Fruit fly (Drosophila melanogaster): ENCODE measurements around the gene CG8563.

The CG8563 gene

dm6 chr3L:7390442-7390841, at the start of gene CG8563:
CG8563 (plus strand) TSS chr3L:7390742.
- no peak for TF ChIP-seq Mio (GFP tag; optimal IDR thresholded peaks at IDR 0.05)
- no peak for TF ChIP-seq CrebA (GFP tag; optimal IDR thresholded peaks at IDR 0.05; ENCODE audit: borderline replicate concordance)
- TF ChIP-seq CG9705 (GFP tag; optimal IDR thresholded peaks at IDR 0.05), result no peak
- TF ChIP-seq brk (GFP tag; optimal IDR thresholded peaks at IDR 0.05), result no peak
- TF ChIP-seq GATAd (GFP tag; optimal IDR thresholded peaks at IDR 0.05), result no peak
- no peak for TF ChIP-seq Hnf4 (GFP tag; optimal IDR thresholded peaks at IDR 0.05)
- no peak for TF ChIP-seq dsf (GFP tag; optimal IDR thresholded peaks at IDR 0.05; ENCODE audit: borderline replicate concordance)
- TF ChIP-seq Jra (GFP tag; optimal IDR thresholded peaks at IDR 0.05), result no peak
- no peak for TF ChIP-seq Vsx2 (GFP tag; optimal IDR thresholded peaks at IDR 0.05; ENCODE audit: partially characterized antibody)
- no peak for TF ChIP-seq Rel (GFP tag; optimal IDR thresholded peaks at IDR 0.05)
- no peak for TF ChIP-seq Rel (tag; optimal IDR thresholded peaks at IDR 0.05)

dm6 chr3L:7344001-7344400, 46.5 kb upstream of the CG8563 start:
- TF ChIP-seq ey (GFP tag; optimal IDR thresholded peaks at IDR 0.05), result no peak

- no peak for TF ChIP-seq Hnf4 (GFP tag; optimal IDR thresholded peaks at IDR 0.05)
- TF ChIP-seq Jra (GFP tag; optimal IDR thresholded peaks at IDR 0.05), result peak; percentile 14
- TF ChIP-seq sage (GFP tag; optimal IDR thresholded peaks at IDR 0.05), result no peak
- no peak for TF ChIP-seq Mio (GFP tag; optimal IDR thresholded peaks at IDR 0.05)
- TF ChIP-seq fru (GFP tag; optimal IDR thresholded peaks at IDR 0.05), result peak; percentile 52
- no peak for TF ChIP-seq pan (optimal IDR thresholded peaks at IDR 0.05)
- peak; percentile 82 for TF ChIP-seq Sp1 (GFP tag; optimal IDR thresholded peaks at IDR 0.05)
- TF ChIP-seq N (GFP tag; optimal IDR thresholded peaks at IDR 0.05), result peak; percentile 45
- TF ChIP-seq CG9705 (GFP tag; optimal IDR thresholded peaks at IDR 0.05), result no peak
- peak; percentile 48 for TF ChIP-seq HLH106 (tag; optimal IDR thresholded peaks at IDR 0.05)
- TF ChIP-seq rgr (GFP tag; optimal IDR thresholded peaks at IDR 0.05), result peak; percentile 69
- TF ChIP-seq Vsx2 (GFP tag; optimal IDR thresholded peaks at IDR 0.05; ENCODE audit: partially characterized antibody), result no peak
- no peak for TF ChIP-seq woc (GFP tag; optimal IDR thresholded peaks at IDR 0.05)
- no peak for TF ChIP-seq Hr78 (GFP tag; optimal IDR thresholded peaks at IDR 0.05)
- TF ChIP-seq dsf (GFP tag; optimal IDR thresholded peaks at IDR 0.05; ENCODE audit: borderline replicate concordance), result no peak
- peak; percentile 16 for TF ChIP-seq OdsH (GFP tag; optimal IDR thresholded peaks at IDR 0.05)
- no peak for TF ChIP-seq lola (GFP tag; optimal IDR thresholded peaks at IDR 0.05)
- TF ChIP-seq GATAd (GFP tag; optimal IDR thresholded peaks at IDR 0.05), result no peak
- TF ChIP-seq brk (GFP tag; optimal IDR thresholded peaks at IDR 0.05), result no peak
- no peak for TF ChIP-seq usp (GFP tag; optimal IDR thresholded peaks at IDR 0.05)
- no peak for TF ChIP-seq dmrt93B (GFP tag; optimal IDR thresholded peaks at IDR 0.05)
- TF ChIP-seq foxo (GFP tag; optimal IDR thresholded peaks at IDR 0.05), result peak in 1 of 2 experiments; percentile 43
- no peak for TF ChIP-seq tai (GFP tag; optimal IDR thresholded peaks at IDR 0.05)
- TF ChIP-seq jim (GFP tag; optimal IDR thresholded peaks at IDR 0.05), result peak; percentile 5
- peak; percentile 1 for TF ChIP-seq ey (GFP tag; optimal IDR thresholded peaks at IDR 0.05)
- TF ChIP-seq sv (GFP tag; optimal IDR thresholded peaks at IDR 0.05), result no peak
- TF ChIP-seq Rel (GFP tag; optimal IDR thresholded peaks at IDR 0.05), result no peak
- TF ChIP-seq Rel (tag; optimal IDR thresholded peaks at IDR 0.05), result peak; percentile 82
- peak; percentile 81 for TF ChIP-seq br (GFP tag; optimal IDR thresholded peaks at IDR 0.05)
- TF ChIP-seq Myc (optimal IDR thresholded peaks at IDR 0.05), result peak; percentile 22
- TF ChIP-seq psq (GFP tag; optimal IDR thresholded peaks at IDR 0.05), result peak; percentile 16
- TF ChIP-seq CrebA (GFP tag; optimal IDR thresholded peaks at IDR 0.05; ENCODE audit: borderline replicate concordance), result no peak
- TF ChIP-seq dl (GFP tag; optimal IDR thresholded peaks at IDR 0.05; ENCODE audit: insufficient read depth in 1 of 2, partially characterized antibody in 2 of 2), result peak in 1 of 2 experiments; percentile 56
- peak; percentile 62 for TF ChIP-seq h (GFP tag; optimal IDR thresholded peaks at IDR 0.05)
- peak; percentile 82 for TF ChIP-seq Hr83 (GFP tag; optimal IDR thresholded peaks at IDR 0.05; ENCODE audit: poor library complexity, severe bottlenecking)
- no peak for TF ChIP-seq CG32264 (GFP tag; optimal IDR thresholded peaks at IDR 0.05)
- TF ChIP-seq Abd-B (GFP tag; optimal IDR thresholded peaks at IDR 0.05), result no peak
- peak; percentile 91 for TF ChIP-seq Dif (GFP tag; optimal IDR thresholded peaks at IDR 0.05; ENCODE audit: partially characterized antibody)
- no peak for TF ChIP-seq Dfd (GFP tag; optimal IDR thresholded peaks at IDR 0.05)
Observed at dm6 chr3L:7344965-7345427, 45.5 kb upstream of the CG8563 start, which contains the start of gene Cln7. Cln7 (minus strand) TSS chr3L:7345183.

Measured in whole organism, wandering third instar larva.